Fruit fly (Drosophila melanogaster) whole organism, embryonic: Measurements from ENCODE around the gene janB.

Experiments
- CG33213 ChIP-seq: fragments of 200-800 bp; sonication (Bioruptor generic); optimal IDR thresholded peaks from 3 replicates; lab custom pipeline; 2016; ENCODE audit warnings: missing biosample characterization, missing genetic modification characterization
- CG8478 ChIP-seq: fragments of >200 bp; optimal IDR thresholded peaks from 2 replicates; lab custom pipeline; 2018
- Max ChIP-seq: fragments of 200-800 bp; sonication (Bioruptor generic); optimal IDR thresholded peaks from 2 replicates; lab custom pipeline; 2016; ENCODE audit warnings: missing biosample characterization, mild to moderate bottlenecking, missing genetic modification characterization
- Meics ChIP-seq: fragments of 200-800 bp; sonication (Bioruptor generic); optimal IDR thresholded peaks from 2 replicates; lab custom pipeline; 2017; ENCODE audit warnings: missing biosample characterization, mild to moderate bottlenecking, missing genetic modification characterization
- Pdp1 ChIP-seq, 2 experiments: fragments of 200-800 bp; sonication (Bioruptor generic); optimal IDR thresholded peaks; 3 replicates each; lab custom pipeline; 2016; ENCODE audit warnings: missing biosample characterization in 2 of 2, missing genetic modification characterization in 2 of 2, mild to moderate bottlenecking in 1 of 2, moderate library complexity in 1 of 2
- Rx ChIP-seq: fragments of 200-800 bp; sonication (Bioruptor generic); IDR thresholded peaks from 2 replicates; pipeline ENCODE4 v1.3.6; 2022; ENCODE audit warnings: missing biosample characterization, missing genetic modification characterization
- exex ChIP-seq: fragments of 200-800 bp; sonication (Bioruptor generic); optimal IDR thresholded peaks from 4 replicates; lab custom pipeline; 2018; ENCODE audit warnings: missing biosample characterization, mild to moderate bottlenecking, missing genetic modification characterization, moderate library complexity
- fd3F ChIP-seq: fragments of 200-800 bp; sonication (Bioruptor generic); optimal IDR thresholded peaks from 2 replicates; lab custom pipeline; 2018; ENCODE audit warnings: missing biosample characterization, mild to moderate bottlenecking, missing genetic modification characterization, moderate library complexity
- gcm2 ChIP-seq: fragments of 200-800 bp; sonication (Bioruptor generic); optimal IDR thresholded peaks from 2 replicates; lab custom pipeline; 2016; ENCODE audit warnings: missing biosample characterization, missing genetic modification characterization
- maf-S ChIP-seq: fragments of 200-800 bp; sonication (Bioruptor generic); optimal IDR thresholded peaks from 2 replicates; lab custom pipeline; 2016; ENCODE audit warnings: missing biosample characterization, missing genetic modification characterization
- phol ChIP-seq: fragments of 200-800 bp; sonication (Bioruptor generic); optimal IDR thresholded peaks from 3 replicates; lab custom pipeline; 2018; ENCODE audit warnings: missing biosample characterization, mild to moderate bottlenecking, missing genetic modification characterization, moderate library complexity

DNA sequence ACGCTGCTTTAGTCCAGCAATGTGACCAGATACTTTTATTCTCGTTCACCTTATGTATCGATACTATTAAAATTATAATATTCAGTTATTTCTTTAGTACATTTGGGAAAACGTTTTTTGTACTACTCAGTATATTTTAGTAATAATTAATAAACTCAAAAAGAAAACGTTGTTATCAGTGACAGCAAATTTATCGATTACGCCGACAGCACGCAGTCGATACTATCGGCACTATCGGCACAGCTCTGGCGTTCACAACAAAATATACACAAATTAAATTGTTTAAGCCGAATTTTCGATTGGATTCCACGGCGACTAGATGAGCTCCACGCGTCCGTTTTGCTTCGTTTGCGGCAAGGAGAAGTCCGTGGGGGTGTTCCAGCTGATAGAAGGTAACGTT lies 966 bp upstream of the janB start, which contains the start of the genes janA, Sry-alpha and Sry-beta:
- TF ChIP-seq Pdp1 (GFP tag; optimal IDR thresholded peaks at IDR 0.05; lab: Kevin White, UChicago): no peak
- TF ChIP-seq CG8478 (lab: Kevin White, UChicago): no peak
- no peak for TF ChIP-seq fd3F (GFP tag; lab: Kevin White, UChicago)
- no peak for TF ChIP-seq gcm2 (GFP tag; lab: Kevin White, UChicago)
- TF ChIP-seq CG33213 (GFP tag; lab: Kevin White, UChicago): no peak
- no peak for TF ChIP-seq maf-S
- TF ChIP-seq Max (GFP tag; lab: Kevin White, UChicago): no peak
- no peak for TF ChIP-seq Rx (GFP tag; lab: Robert Waterston, UW)
- TF ChIP-seq Meics (GFP tag; lab: Kevin White, UChicago): no peak
- peak; percentile 49 for TF ChIP-seq phol
- TF ChIP-seq exex (tag; lab: Kevin White, UChicago): no peak
